Fruit fly (Drosophila melanogaster): ENCODE results near the gene CG7099.
A peak's percentile ranks its signal among the peaks of the same experiment; 100 is the strongest.

The CG7099 gene

dm6 chr2L:13394903-13395302, 7.5 kb downstream of the CG7099 start, which contains the start of gene RpL24 (continued):
- TF ChIP-seq ab (GFP tag; optimal IDR thresholded peaks at IDR 0.05) (peak; percentile 40), CG11695 (GFP tag; IDR thresholded peaks at IDR 0.05) (peak; percentile 81), tx (GFP tag; optimal IDR thresholded peaks at IDR 0.05) (peak; percentile 57), Trl (optimal IDR thresholded peaks at IDR 0.05) (no peak), Trl (GFP tag; optimal IDR thresholded peaks at IDR 0.05) (peak; percentile 96), gsb (GFP tag; IDR thresholded peaks at IDR 0.05) (peak; percentile 63), CG4854 (GFP tag; optimal IDR thresholded peaks at IDR 0.05) (peak; percentile 94), grn (GFP tag; optimal IDR thresholded peaks at IDR 0.05) (peak; percentile 77), chif (GFP tag; optimal IDR thresholded peaks at IDR 0.05) (peak; percentile 80 to 91), E2f1 (GFP tag; IDR thresholded peaks at IDR 0.05) (peak; percentile 74), YL-1 (GFP tag; optimal IDR thresholded peaks at IDR 0.05) (peak; percentile 99), seq (GFP tag; IDR thresholded peaks at IDR 0.05) (peak; percentile 80), oc (tag; optimal IDR thresholded peaks at IDR 0.05) (peak; percentile 68), MBD-R2 (GFP tag; IDR thresholded peaks at IDR 0.05) (peak; percentile 71), wor (GFP tag; IDR thresholded peaks at IDR 0.05) (peak; percentile 18; the same call in 1 of the 2 replicates), onecut (GFP tag; IDR thresholded peaks at IDR 0.05) (peak; percentile 94), C15 (GFP tag; IDR thresholded peaks at IDR 0.05) (peak; percentile 68; the same call in 2 of the 3 replicates), zen (tag; optimal IDR thresholded peaks at IDR 0.05) (peak; percentile 77), Dbx (GFP tag; IDR thresholded peaks at IDR 0.05) (peak; percentile 89), Tbp (GFP tag; optimal IDR thresholded peaks at IDR 0.05) (no peak), chinmo (GFP tag; IDR thresholded peaks at IDR 0.05; ENCODE audit: partially characterized antibody) (no peak), CG31388 (GFP tag; optimal IDR thresholded peaks at IDR 0.05) (peak; percentile 39), CG12236 (GFP tag; optimal IDR thresholded peaks at IDR 0.05) (peak; percentile 92), kah (GFP tag; optimal IDR thresholded peaks at IDR 0.05) (peak; percentile 92), CG43689 (GFP tag; IDR thresholded peaks at IDR 0.05) (peak; percentile 86), Chrac-16 (GFP tag; optimal IDR thresholded peaks at IDR 0.05) (peak; percentile 71), Hey (tag; optimal IDR thresholded peaks at IDR 0.05) (peak; percentile 85), CG3163 (GFP tag; optimal IDR thresholded peaks at IDR 0.05) (peak; percentile 82), sim (GFP tag; IDR thresholded peaks at IDR 0.05) (peak; percentile 85), ro (GFP tag; IDR thresholded peaks at IDR 0.05) (peak; percentile 40; the same call in 1 of the 2 replicates), CG10959 (GFP tag; IDR thresholded peaks at IDR 0.05) (peak; percentile 73), luna (GFP tag; optimal IDR thresholded peaks at IDR 0.05) (peak; percentile 92), CG7963 (GFP tag; IDR thresholded peaks at IDR 0.05; ENCODE audit: partially characterized antibody) (no peak), Atf6 (GFP tag; IDR thresholded peaks at IDR 0.05) (peak; percentile 90), Doc3 (GFP tag; IDR thresholded peaks at IDR 0.05; ENCODE audit: partially characterized antibody) (no peak)

dm6 chr2L:13396084-13396483, 8.7 kb downstream of the CG7099 start, which contains the start of gene CG16957:
Gene CG16957 (minus strand): TSS chr2L:13396184.
- TF ChIP-seq CG1832 (GFP tag; optimal IDR thresholded peaks at IDR 0.05) (no peak), fru (optimal IDR thresholded peaks at IDR 0.05) (no peak), Ets65A (GFP tag) (no peak)

dm6 chr2L:13397393-13397792, 10.0 kb downstream of the CG7099 start:
- no peak for TF ChIP-seq Ets97D (GFP tag; optimal IDR thresholded peaks at IDR 0.05)
- no peak for TF ChIP-seq CG10209 (GFP tag; optimal IDR thresholded peaks at IDR 0.05)
- TF ChIP-seq Lim3 (GFP tag; IDR thresholded peaks at IDR 0.05), result no peak
- no peak for TF ChIP-seq CG5245 (GFP tag; optimal IDR thresholded peaks at IDR 0.05)
- TF ChIP-seq CG11696 (GFP tag; IDR thresholded peaks at IDR 0.05), result no peak
- no peak for TF ChIP-seq CG3065 (GFP tag; optimal IDR thresholded peaks at IDR 0.05)

All from whole organism, embryonic.